Fruit fly (Drosophila melanogaster): Measurements from ENCODE around the gene CG17350.

Gene CG17350

dm6 chr2L:19335052-19335451, 45.7 kb upstream of the CG17350 start (continued):
- TF ChIP-seq Neu2 (GFP tag; optimal IDR thresholded peaks at IDR 0.05; ENCODE audit: borderline replicate concordance) (no peak), unpg (GFP tag; optimal IDR thresholded peaks at IDR 0.05) (peak; percentile 57), psq (GFP tag; optimal IDR thresholded peaks at IDR 0.05) (no peak), scrt (GFP tag; optimal IDR thresholded peaks at IDR 0.05) (peak; percentile 27), CG6765 (GFP tag; optimal IDR thresholded peaks at IDR 0.05) (peak; percentile 10), kah (GFP tag; optimal IDR thresholded peaks at IDR 0.05) (no peak), Lhr (GFP tag; optimal IDR thresholded peaks at IDR 0.05) (peak; percentile 14), CG7839 (tag; optimal IDR thresholded peaks at IDR 0.05) (peak; percentile 59), sc (optimal IDR thresholded peaks at IDR 0.05) (no peak), sc (GFP tag; optimal IDR thresholded peaks at IDR 0.05) (peak; percentile 45), tup (GFP tag; optimal IDR thresholded peaks at IDR 0.05) (no peak), org-1 (GFP tag; optimal IDR thresholded peaks at IDR 0.05) (peak; percentile 38), Oaz (GFP tag; IDR thresholded peaks at IDR 0.05) (no peak), CG14050 (GFP tag; IDR thresholded peaks at IDR 0.05) (0 out of 3 replicates have a peak, but pooled peaks have one; percentile 17), Spps (tag; optimal IDR thresholded peaks at IDR 0.05) (peak; percentile 46), Gsc (GFP tag; IDR thresholded peaks at IDR 0.05) (no peak), nom (GFP tag; optimal IDR thresholded peaks at IDR 0.05) (no peak), CG4617 (GFP tag; optimal IDR thresholded peaks at IDR 0.05; ENCODE audit: borderline replicate concordance) (no peak), CG4424 (GFP tag; optimal IDR thresholded peaks at IDR 0.05) (peak; percentile 62), Pdp1 (GFP tag; optimal IDR thresholded peaks at IDR 0.05) (peak; percentile 32 to 48), CG12769 (tag; optimal IDR thresholded peaks at IDR 0.05) (no peak), stwl (tag; optimal IDR thresholded peaks at IDR 0.05) (no peak), CG13123 (GFP tag; optimal IDR thresholded peaks at IDR 0.05) (no peak), ewg (GFP tag; optimal IDR thresholded peaks at IDR 0.05) (peak; percentile 17), CG34422 (GFP tag; IDR thresholded peaks at IDR 0.05) (peak; percentile 36; the same call in 1 of the 3 replicates), en (GFP tag; optimal IDR thresholded peaks at IDR 0.05) (peak; percentile 2), sug (tag; optimal IDR thresholded peaks at IDR 0.05) (no peak), CG12071 (GFP tag; optimal IDR thresholded peaks at IDR 0.05) (no peak), Myb (GFP tag; optimal IDR thresholded peaks at IDR 0.05) (no peak), CG4404 (GFP tag; IDR thresholded peaks at IDR 0.05) (peak; percentile 73), bcd (GFP tag; optimal IDR thresholded peaks at IDR 0.05) (peak; percentile 30), Sox102F (GFP tag; optimal IDR thresholded peaks at IDR 0.05) (peak; percentile 57), caup (GFP tag; optimal IDR thresholded peaks at IDR 0.05; ENCODE audit: severe bottlenecking) (peak; percentile 37), CG1832 (GFP tag; optimal IDR thresholded peaks at IDR 0.05) (no peak), CG10267 (tag; optimal IDR thresholded peaks at IDR 0.05) (peak; percentile 71), bab2 (GFP tag; optimal IDR thresholded peaks at IDR 0.05) (peak; percentile 48), CG5953 (GFP tag; IDR thresholded peaks at IDR 0.05) (no peak), sd (tag; optimal IDR thresholded peaks at IDR 0.05) (no peak), CG7987 (GFP tag; optimal IDR thresholded peaks at IDR 0.05) (no peak), CkIIα-i1 (GFP tag; IDR thresholded peaks at IDR 0.05) (no peak), pita (GFP tag; optimal IDR thresholded peaks at IDR 0.05) (no peak), D19B (GFP tag; optimal IDR thresholded peaks at IDR 0.05) (no peak), pho (GFP tag; optimal IDR thresholded peaks at IDR 0.05) (peak; percentile 13), her (GFP tag; optimal IDR thresholded peaks at IDR 0.05) (no peak), CG18619 (GFP tag; optimal IDR thresholded peaks at IDR 0.05) (peak; percentile 36), br (optimal IDR thresholded peaks at IDR 0.05) (no peak), fd102C (GFP tag; optimal IDR thresholded peaks at IDR 0.05) (peak; percentile 70), nerfin-1 (tag; optimal IDR thresholded peaks at IDR 0.05) (peak; percentile 33), CG13624 (GFP tag; optimal IDR thresholded peaks at IDR 0.05) (no peak), Atf-2 (GFP tag; optimal IDR thresholded peaks at IDR 0.05) (peak; percentile 15), CG9215 (GFP tag; IDR thresholded peaks at IDR 0.05) (no peak)
